Worm (Caenorhabditis elegans) whole organism, L1 larva: Measurements from ENCODE around the gene C34F6.11.

ENCODE experiments used
- C34B4.2 ChIP-seq: sonication (generic microtip); optimal IDR thresholded peaks from 2 replicates; lab custom pipeline; 2017; ENCODE audit warnings: mild to moderate bottlenecking, missing genetic modification characterization, missing compliant biosample characterization
- aha-1 ChIP-seq: fragments of 150-350 bp; optimal IDR thresholded peaks from 2 replicates; lab custom pipeline; 2014; ENCODE audit warnings: missing biosample characterization, missing genetic modification characterization
- aly-2 ChIP-seq: fragments of 150-350 bp; optimal IDR thresholded peaks from 2 replicates; lab custom pipeline; 2014; ENCODE audit warnings: missing biosample characterization, missing genetic modification characterization
- nhr-11 ChIP-seq: fragments of 150-350 bp; optimal IDR thresholded peaks from 2 replicates; lab custom pipeline; 2014; ENCODE audit warnings: missing biosample characterization, missing genetic modification characterization
- unc-86 ChIP-seq: sonication (generic microtip); optimal IDR thresholded peaks from 2 replicates; lab custom pipeline; 2016; ENCODE audit warnings: missing genetic modification characterization, missing compliant biosample characterization

ce11 chrX:11152720-11153119 is 51.0 kb downstream of the C34F6.11 start, which contains the start of the genes C05C9.3 and C05C9.2:
- no peak for TF ChIP-seq C34B4.2 (tag; lab: Kevin White, UChicago)
- TF ChIP-seq aly-2 (tag; lab: Kevin White, UChicago) = no peak
- TF ChIP-seq unc-86 = no peak
- no peak for TF ChIP-seq aha-1 (tag; lab: Kevin White, UChicago)
- TF ChIP-seq nhr-11 (tag; lab: Kevin White, UChicago) = no peak
